Worm (Caenorhabditis elegans) whole organism, young adult: Measurements from ENCODE around the gene F31F4.1.

ENCODE experiments used
- B0035.1 ChIP-seq: sonication (generic microtip); optimal IDR thresholded peaks from 2 replicates; lab custom pipeline; 2016; ENCODE audit warnings: missing genetic modification characterization, mild to moderate bottlenecking, missing compliant biosample characterization, missing genotype, missing genetic modification reagents
- C06A6.2 ChIP-seq: fragments of 200-800 bp; sonication (Bioruptor generic); conservative IDR thresholded peaks from 2 replicates; pipeline ENCODE4 v1.3.6; 2022; ENCODE audit warnings: missing genetic modification characterization, missing compliant biosample characterization
- D2030.7 ChIP-seq: fragments of 200-800 bp; sonication (Bioruptor generic); IDR thresholded peaks from 2 replicates; pipeline ENCODE4 v1.3.6; 2022; ENCODE audit warnings: missing genetic modification reagents, missing genetic modification characterization, missing compliant biosample characterization
- F33H1.4 ChIP-seq: fragments of 200-800 bp; sonication (Bioruptor generic); IDR thresholded peaks from 2 replicates; pipeline ENCODE4 v1.3.6; 2022; ENCODE audit warnings: missing genetic modification reagents, missing genetic modification characterization, missing compliant biosample characterization
- F55B11.4 ChIP-seq: sonication (generic microtip); optimal IDR thresholded peaks from 2 replicates; lab custom pipeline; 2016; ENCODE audit warnings: missing compliant biosample characterization, missing genetic modification characterization, borderline replicate concordance; ENCODE audit not compliant: insufficient read depth
- K12H6.12 ChIP-seq: fragments of 200-800 bp; sonication (Bioruptor generic); optimal IDR thresholded peaks from 2 replicates; lab custom pipeline; 2018; ENCODE audit warnings: mild to moderate bottlenecking, missing genetic modification characterization, missing compliant biosample characterization
- T07F8.4 ChIP-seq: sonication (generic microtip); optimal IDR thresholded peaks from 2 replicates; lab custom pipeline; 2016; ENCODE audit warnings: mild to moderate bottlenecking, missing genetic modification characterization, moderate library complexity, missing compliant biosample characterization
- Y53F4B.3 ChIP-seq: fragments of 200-800 bp; sonication (Bioruptor generic); IDR thresholded peaks from 2 replicates; pipeline ENCODE4 v1.3.6; 2022; ENCODE audit warnings: missing genetic modification reagents, missing genetic modification characterization, missing compliant biosample characterization
- Y56A3A.18 ChIP-seq: fragments of 200-800 bp; sonication (Bioruptor generic); IDR thresholded peaks from 2 replicates; pipeline ENCODE4 v1.3.6; 2022; ENCODE audit warnings: missing genetic modification reagents, missing genetic modification characterization, missing compliant biosample characterization
- Y95B8A.8 ChIP-seq: fragments of 200-800 bp; sonication (Bioruptor generic); IDR thresholded peaks from 2 replicates; pipeline ENCODE4 v1.3.6; 2022; ENCODE audit warnings: missing genetic modification reagents, missing genetic modification characterization, missing compliant biosample characterization
- ama-1 ChIP-seq, 3 experiments: fragments of 150-350 bp in 1 of 3; sonication (generic microtip) in 2 of 3; optimal IDR thresholded peaks; 2 replicates each; lab custom pipeline; 2014 to 2018; ENCODE audit warnings: missing biosample characterization in 2 of 3, missing genetic modification characterization in 2 of 3, missing genetic modification reagents in 2 of 3
- aptf-2 ChIP-seq: fragments of 200-800 bp; sonication (Bioruptor generic); conservative IDR thresholded peaks from 2 replicates; pipeline ENCODE4 v1.3.6; 2022; ENCODE audit warnings: missing genetic modification reagents, missing genetic modification characterization, missing compliant biosample characterization
- aptf-3 ChIP-seq: fragments of 200-800 bp; sonication (Bioruptor generic); IDR thresholded peaks from 2 replicates; pipeline ENCODE4 v1.3.6; 2022; ENCODE audit warnings: missing genetic modification characterization, missing compliant biosample characterization
- attf-3 ChIP-seq: fragments of 200-800 bp; sonication (Bioruptor generic); conservative IDR thresholded peaks from 2 replicates; pipeline ENCODE4 v1.3.6; 2022; ENCODE audit warnings: missing genetic modification reagents, missing genetic modification characterization, missing compliant biosample characterization
- attf-6 ChIP-seq: fragments of 200-800 bp; sonication (Bioruptor generic); IDR thresholded peaks from 2 replicates; pipeline ENCODE4 v1.3.6; 2022; ENCODE audit warnings: missing genetic modification reagents, missing genetic modification characterization, missing compliant biosample characterization
- bed-1 ChIP-seq: fragments of 200-800 bp; sonication (Bioruptor generic); IDR thresholded peaks from 2 replicates; pipeline ENCODE4 v1.3.6; 2022; ENCODE audit warnings: missing genetic modification reagents, missing genetic modification characterization, missing compliant biosample characterization
- cebp-1 ChIP-seq, 2 experiments: fragments of 200-800 bp in 1 of 2; sonication (Bioruptor generic) in 1 of 2; sonication (generic microtip) in 1 of 2; IDR thresholded peaks in 1 of 2; optimal IDR thresholded peaks in 1 of 2; 2 replicates each; pipeline versions ENCODE4 v1.3.6 to Lab custom; 2017 to 2022; ENCODE audit warnings: missing compliant biosample characterization in 2 of 2, missing genetic modification characterization in 2 of 2, mild to moderate bottlenecking in 1 of 2, missing genetic modification reagents in 1 of 2, moderate library complexity in 1 of 2
- ceh-79 ChIP-seq: sonication (generic microtip); optimal IDR thresholded peaks from 2 replicates; lab custom pipeline; 2017; ENCODE audit warnings: mild to moderate bottlenecking, missing genetic modification characterization, missing compliant biosample characterization
- dpff-1 ChIP-seq: sonication (generic microtip); optimal IDR thresholded peaks from 2 replicates; lab custom pipeline; 2017; ENCODE audit warnings: mild to moderate bottlenecking, missing genetic modification characterization, missing compliant biosample characterization
- dpl-1 ChIP-seq: fragments of 150-350 bp; optimal IDR thresholded peaks from 2 replicates; lab custom pipeline; 2014; ENCODE audit warnings: missing biosample characterization, missing genetic modification reagents, missing genetic modification characterization
- hlh-26 ChIP-seq: fragments of 200-800 bp; sonication (Bioruptor generic); conservative IDR thresholded peaks from 2 replicates; pipeline ENCODE4 v1.3.6; 2022; ENCODE audit warnings: missing genetic modification reagents, missing genetic modification characterization, missing compliant biosample characterization
- hmg-20 ChIP-seq: fragments of 200-800 bp; sonication (Bioruptor generic); IDR thresholded peaks from 2 replicates; pipeline ENCODE4 v1.3.6; 2022; ENCODE audit warnings: missing genetic modification reagents, missing genetic modification characterization, missing compliant biosample characterization
- lag-1 ChIP-seq: fragments of 200-800 bp; sonication (Bioruptor generic); IDR thresholded peaks from 2 replicates; pipeline ENCODE4 v1.3.6; 2022; ENCODE audit warnings: missing genetic modification reagents, missing genetic modification characterization, missing compliant biosample characterization
- let-526 ChIP-seq: fragments of 200-800 bp; sonication (Bioruptor generic); IDR thresholded peaks from 2 replicates; pipeline ENCODE4 v1.3.6; 2022; ENCODE audit warnings: missing genetic modification reagents, missing genetic modification characterization, missing compliant biosample characterization
- lir-1 ChIP-seq: fragments of 200-800 bp; sonication (Bioruptor generic); conservative IDR thresholded peaks from 2 replicates; pipeline ENCODE4 v1.3.6; 2022; ENCODE audit warnings: missing genetic modification reagents, missing genetic modification characterization, missing compliant biosample characterization
- lsy-27 ChIP-seq: sonication (generic microtip); optimal IDR thresholded peaks from 2 replicates; lab custom pipeline; 2017; ENCODE audit warnings: missing genetic modification characterization, mild to moderate bottlenecking, missing compliant biosample characterization, antibody characterized with exemption, missing genotype, borderline replicate concordance; ENCODE audit not compliant: insufficient read depth
- mel-28 ChIP-seq: sonication (generic microtip); optimal IDR thresholded peaks from 2 replicates; lab custom pipeline; 2016; ENCODE audit warnings: borderline replicate concordance, mild to moderate bottlenecking, missing genetic modification characterization, missing compliant biosample characterization
- mes-4 ChIP-seq: sonication (generic microtip); optimal IDR thresholded peaks from 2 replicates; lab custom pipeline; 2016; ENCODE audit warnings: missing genotype, missing genetic modification characterization, missing compliant biosample characterization
- mxl-1 ChIP-seq: sonication (generic microtip); optimal IDR thresholded peaks from 2 replicates; lab custom pipeline; 2016; ENCODE audit warnings: missing genetic modification characterization, missing compliant biosample characterization
- nhr-27 ChIP-seq: fragments of 200-800 bp; sonication (Bioruptor generic); optimal IDR thresholded peaks from 2 replicates; lab custom pipeline; 2018; ENCODE audit warnings: mild to moderate bottlenecking, missing genetic modification characterization, moderate library complexity, missing compliant biosample characterization
- nhr-80 ChIP-seq: sonication (generic microtip); optimal IDR thresholded peaks from 2 replicates; lab custom pipeline; 2016; ENCODE audit warnings: missing genetic modification characterization, missing compliant biosample characterization
- pbrm-1 ChIP-seq: fragments of 200-800 bp; sonication (Bioruptor generic); IDR thresholded peaks from 2 replicates; pipeline ENCODE4 v1.3.6; 2022; ENCODE audit warnings: missing genetic modification reagents, missing genetic modification characterization, missing compliant biosample characterization
- rpc-1 ChIP-seq, 2 experiments: fragments of 150-350 bp in 1 of 2; sonication (generic microtip) in 1 of 2; optimal IDR thresholded peaks; 2 replicates each; lab custom pipeline; 2014 to 2018; ENCODE audit warnings: missing biosample characterization in 1 of 2, missing genetic modification characterization in 1 of 2, missing genetic modification reagents in 1 of 2, missing genotype in 1 of 2
- sdz-38 ChIP-seq: sonication (generic microtip); optimal IDR thresholded peaks from 2 replicates; lab custom pipeline; 2016; ENCODE audit warnings: missing genotype, missing genetic modification characterization, missing compliant biosample characterization
- snpc-1.1 ChIP-seq: sonication (generic microtip); optimal IDR thresholded peaks from 2 replicates; lab custom pipeline; 2017; ENCODE audit warnings: missing genetic modification characterization, mild to moderate bottlenecking, missing compliant biosample characterization, antibody characterized with exemption, moderate library complexity, missing genotype, missing genetic modification reagents; ENCODE audit not compliant: insufficient read depth
- snpc-1.3 ChIP-seq: sonication (generic microtip); optimal IDR thresholded peaks from 2 replicates; lab custom pipeline; 2017; ENCODE audit warnings: missing genetic modification characterization, mild to moderate bottlenecking, missing compliant biosample characterization, antibody characterized with exemption, moderate library complexity, missing genotype, missing genetic modification reagents; ENCODE audit not compliant: insufficient read depth
- sptf-2 ChIP-seq: fragments of 200-800 bp; sonication (Bioruptor generic); optimal IDR thresholded peaks from 2 replicates; lab custom pipeline; 2018; ENCODE audit warnings: mild to moderate bottlenecking, missing genetic modification characterization, missing compliant biosample characterization
- tbp1 ChIP-seq: fragments of 200-800 bp; sonication (Bioruptor generic); optimal IDR thresholded peaks from 2 replicates; lab custom pipeline; 2018; ENCODE audit warnings: mild to moderate bottlenecking, missing genetic modification characterization, missing compliant biosample characterization
- tlf-1 ChIP-seq: fragments of 200-800 bp; sonication (Bioruptor generic); optimal IDR thresholded peaks from 2 replicates; lab custom pipeline; 2018; ENCODE audit warnings: mild to moderate bottlenecking, missing genetic modification characterization, missing compliant biosample characterization
- zfh-2 ChIP-seq: fragments of 200-800 bp; sonication (Bioruptor generic); conservative IDR thresholded peaks from 2 replicates; pipeline ENCODE4 v1.3.6; 2022; ENCODE audit warnings: missing genetic modification reagents, missing genetic modification characterization, missing compliant biosample characterization
- ztf-18 ChIP-seq: sonication (generic microtip); optimal IDR thresholded peaks from 2 replicates; lab custom pipeline; 2016; ENCODE audit warnings: missing genotype, mild to moderate bottlenecking, missing genetic modification characterization, missing compliant biosample characterization
- ztf-22 ChIP-seq: fragments of 200-800 bp; sonication (Bioruptor generic); optimal IDR thresholded peaks from 2 replicates; lab custom pipeline; 2018; ENCODE audit warnings: mild to moderate bottlenecking, missing genetic modification characterization, moderate library complexity, missing compliant biosample characterization
- ztf-6 ChIP-seq: fragments of 200-800 bp; sonication (Bioruptor generic); IDR thresholded peaks from 2 replicates; pipeline ENCODE4 v1.3.6; 2022; ENCODE audit warnings: missing genetic modification reagents, missing genetic modification characterization, missing compliant biosample characterization

F31F4.1 gene

ce11 chrV:719731-720130 lies 35.9 kb downstream of the F31F4.1 start, which contains the start of gene srbc-40 (continued):
- TF ChIP-seq cebp-1 (GFP tag; IDR thresholded peaks at IDR 0.05; lab: Robert Waterston, UW) (no peak), cebp-1 (tag; optimal IDR thresholded peaks at IDR 0.05; lab: Kevin White, UChicago) (no peak), nhr-80 (tag; lab: Kevin White, UChicago) (no peak)
- TF ChIP-seq, all 124 proteins: peak for 0

ce11 chrV:722889-723288 lies 39.0 kb downstream of the F31F4.1 start:
- no peak for TF ChIP-seq attf-6
- no peak for TF ChIP-seq Y95B8A.8 (GFP tag; lab: Robert Waterston, UW)
- TF ChIP-seq aptf-2 (GFP tag; lab: Robert Waterston, UW) = no peak
- no peak for TF ChIP-seq attf-3 (GFP tag; lab: Robert Waterston, UW)
- no peak for TF ChIP-seq nhr-27 (tag; lab: Kevin White, UChicago)
- no peak for TF ChIP-seq zfh-2
- TF ChIP-seq C06A6.2 (GFP tag; lab: Robert Waterston, UW) = no peak
- no peak for TF ChIP-seq D2030.7 (GFP tag; lab: Robert Waterston, UW)
- no peak for TF ChIP-seq Y56A3A.18 (GFP tag; lab: Robert Waterston, UW)
- TF ChIP-seq mes-4 (tag; lab: Kevin White, UChicago) = no peak
- no peak for TF ChIP-seq K12H6.12 (tag; lab: Kevin White, UChicago)
- TF ChIP-seq ztf-22 (GFP tag; lab: Kevin White, UChicago) = no peak
- TF ChIP-seq lir-1 (GFP tag; lab: Robert Waterston, UW) = no peak
- TF ChIP-seq F33H1.4 (GFP tag; lab: Robert Waterston, UW) = no peak

- no peak for TF ChIP-seq ztf-6 (GFP tag; lab: Robert Waterston, UW)
- no peak for TF ChIP-seq lsy-27 (tag; lab: Kevin White, UChicago)
- no peak for TF ChIP-seq snpc-1.1 (tag; lab: Kevin White, UChicago)
- no peak for TF ChIP-seq aptf-3 (GFP tag; lab: Robert Waterston, UW)
- TF ChIP-seq T07F8.4 (tag; lab: Kevin White, UChicago) = no peak
- TF ChIP-seq lag-1 (GFP tag; lab: Robert Waterston, UW) = no peak
- TF ChIP-seq aptf-2 (GFP tag; lab: Robert Waterston, UW) = no peak
- no peak for TF ChIP-seq sptf-2 (GFP tag; lab: Kevin White, UChicago)
- TF ChIP-seq B0035.1 = peak; percentile 71
- TF ChIP-seq Y56A3A.18 (GFP tag; lab: Robert Waterston, UW) = peak; percentile 81; the same call in 1 of the 2 replicates
- peak; percentile 51 for TF ChIP-seq tbp1 (GFP tag; lab: Kevin White, UChicago)
- peak; percentile 96 for TF ChIP-seq ama-1 (optimal IDR thresholded peaks at IDR 0.05; lab: Kevin White, UChicago)
- TF ChIP-seq ama-1 (GFP tag; optimal IDR thresholded peaks at IDR 0.05; lab: Kevin White, UChicago) = no peak
- TF ChIP-seq snpc-1.3 (tag; lab: Kevin White, UChicago) = peak; percentile 64
- no peak for TF ChIP-seq hlh-26 (GFP tag; lab: Robert Waterston, UW)
- no peak for TF ChIP-seq F55B11.4 (tag; lab: Kevin White, UChicago)
- TF ChIP-seq rpc-1 (optimal IDR thresholded peaks at IDR 0.05; lab: Kevin White, UChicago) = no peak
- no peak for TF ChIP-seq rpc-1 (tag; optimal IDR thresholded peaks at IDR 0.05; lab: Kevin White, UChicago)
- peak; percentile 5 for TF ChIP-seq nhr-27 (tag; lab: Kevin White, UChicago)
- TF ChIP-seq sdz-38 (tag; lab: Kevin White, UChicago) = no peak
- peak; percentile 52 for TF ChIP-seq pbrm-1 (GFP tag; lab: Robert Waterston, UW)
- peak; percentile 71; the same call in 1 of the 2 replicates for TF ChIP-seq C06A6.2 (GFP tag; lab: Robert Waterston, UW)
- TF ChIP-seq let-526 (GFP tag; lab: Robert Waterston, UW) = 0 out of 2 replicates have a peak, but pooled peaks have one; percentile 11
- no peak for TF ChIP-seq ztf-18 (tag; lab: Kevin White, UChicago)
- no peak for TF ChIP-seq dpl-1 (GFP tag; lab: Kevin White, UChicago)
- TF ChIP-seq ceh-79 (tag; lab: Kevin White, UChicago) = no peak
- TF ChIP-seq hmg-20 (GFP tag; lab: Robert Waterston, UW) = 0 out of 2 replicates have a peak, but pooled peaks have one; percentile 3
- no peak for TF ChIP-seq mxl-1
- TF ChIP-seq tlf-1 (GFP tag; lab: Kevin White, UChicago) = peak; percentile 89
- no peak for TF ChIP-seq bed-1 (GFP tag; lab: Robert Waterston, UW)
- TF ChIP-seq mel-28 = no peak
- TF ChIP-seq Y53F4B.3 (GFP tag; lab: Robert Waterston, UW) = no peak
- TF ChIP-seq dpff-1 (tag; lab: Kevin White, UChicago) = no peak
These were observed 40.1 kb downstream of the F31F4.1 start, which contains the start of gene fbxb-72 for ce11 chrV:723895-724352. Gene fbxb-72, minus strand, starts transcription at chrV:723952.
